Worm (Caenorhabditis elegans) whole organism, young adult: ENCODE measurements around the gene ZK1067.3.

Experiments
- C06A6.2 ChIP-seq: fragments of 200-800 bp; sonication (Bioruptor generic); conservative IDR thresholded peaks from 2 replicates; pipeline ENCODE4 v1.3.6; 2022; ENCODE audit warnings: missing genetic modification characterization, missing compliant biosample characterization
- F33H1.4 ChIP-seq: fragments of 200-800 bp; sonication (Bioruptor generic); IDR thresholded peaks from 2 replicates; pipeline ENCODE4 v1.3.6; 2022; ENCODE audit warnings: missing genetic modification reagents, missing genetic modification characterization, missing compliant biosample characterization
- F49E8.2 ChIP-seq: sonication (generic microtip); optimal IDR thresholded peaks from 3 replicates; lab custom pipeline; 2017; ENCODE audit warnings: missing genetic modification characterization, mild to moderate bottlenecking, missing compliant biosample characterization, antibody characterized with exemption, moderate library complexity; ENCODE audit not compliant: insufficient read depth
- F55B11.4 ChIP-seq: sonication (generic microtip); optimal IDR thresholded peaks from 2 replicates; lab custom pipeline; 2016; ENCODE audit warnings: missing compliant biosample characterization, missing genetic modification characterization, borderline replicate concordance; ENCODE audit not compliant: insufficient read depth
- Y67H2A.10 ChIP-seq: fragments of 200-800 bp; sonication (Bioruptor generic); conservative IDR thresholded peaks from 2 replicates; pipeline ENCODE4 v1.3.6; 2022; ENCODE audit warnings: missing genetic modification reagents, missing genetic modification characterization, missing compliant biosample characterization
- aptf-2 ChIP-seq: fragments of 200-800 bp; sonication (Bioruptor generic); conservative IDR thresholded peaks from 2 replicates; pipeline ENCODE4 v1.3.6; 2022; ENCODE audit warnings: missing genetic modification reagents, missing genetic modification characterization, missing compliant biosample characterization
- attf-3 ChIP-seq: fragments of 200-800 bp; sonication (Bioruptor generic); conservative IDR thresholded peaks from 2 replicates; pipeline ENCODE4 v1.3.6; 2022; ENCODE audit warnings: missing genetic modification reagents, missing genetic modification characterization, missing compliant biosample characterization
- attf-6 ChIP-seq: fragments of 200-800 bp; sonication (Bioruptor generic); IDR thresholded peaks from 2 replicates; pipeline ENCODE4 v1.3.6; 2022; ENCODE audit warnings: missing genetic modification reagents, missing genetic modification characterization, missing compliant biosample characterization
- cebp-1 ChIP-seq, 2 experiments: fragments of 200-800 bp in 1 of 2; sonication (Bioruptor generic) in 1 of 2; sonication (generic microtip) in 1 of 2; IDR thresholded peaks in 1 of 2; optimal IDR thresholded peaks in 1 of 2; 2 replicates each; pipeline versions ENCODE4 v1.3.6 to Lab custom; 2017 to 2022; ENCODE audit warnings: missing compliant biosample characterization in 2 of 2, missing genetic modification characterization in 2 of 2, mild to moderate bottlenecking in 1 of 2, missing genetic modification reagents in 1 of 2, moderate library complexity in 1 of 2
- ceh-40 ChIP-seq: fragments of 200-800 bp; sonication (Bioruptor generic); IDR thresholded peaks from 2 replicates; pipeline ENCODE4 v1.3.6; 2022; ENCODE audit warnings: missing genetic modification characterization, missing compliant biosample characterization
- chd-7 ChIP-seq: sonication (generic microtip); optimal IDR thresholded peaks from 2 replicates; lab custom pipeline; 2016; ENCODE audit warnings: mild to moderate bottlenecking, missing genetic modification characterization, moderate library complexity, missing compliant biosample characterization
- dpl-1 ChIP-seq: fragments of 150-350 bp; optimal IDR thresholded peaks from 2 replicates; lab custom pipeline; 2014; ENCODE audit warnings: missing biosample characterization, missing genetic modification reagents, missing genetic modification characterization
- egl-18 ChIP-seq: fragments of 200-800 bp; sonication (Bioruptor generic); IDR thresholded peaks from 2 replicates; pipeline ENCODE4 v1.3.6; 2022; ENCODE audit warnings: missing genetic modification reagents, missing genetic modification characterization, missing compliant biosample characterization
- egrh-3 ChIP-seq: fragments of 200-800 bp; sonication (Bioruptor generic); IDR thresholded peaks from 2 replicates; pipeline ENCODE4 v1.3.6; 2022; ENCODE audit warnings: missing genetic modification reagents, missing genetic modification characterization, missing compliant biosample characterization
- fkh-3 ChIP-seq: sonication (generic microtip); optimal IDR thresholded peaks from 2 replicates; lab custom pipeline; 2016; ENCODE audit warnings: mild to moderate bottlenecking, missing genetic modification characterization, missing compliant biosample characterization
- gei-17 ChIP-seq: fragments of 200-800 bp; sonication (Bioruptor generic); optimal IDR thresholded peaks from 2 replicates; lab custom pipeline; 2018; ENCODE audit warnings: mild to moderate bottlenecking, missing genetic modification characterization, missing compliant biosample characterization
- hmg-1.2 ChIP-seq: fragments of 200-800 bp; sonication (Bioruptor generic); IDR thresholded peaks from 2 replicates; pipeline ENCODE4 v1.3.6; 2022; ENCODE audit warnings: missing genetic modification reagents, missing genetic modification characterization, missing compliant biosample characterization
- hsf-1 ChIP-seq: fragments of 200-800 bp; sonication (Bioruptor generic); IDR thresholded peaks from 2 replicates; pipeline ENCODE4 v1.3.6; 2022; ENCODE audit warnings: missing genetic modification reagents, missing genetic modification characterization, missing compliant biosample characterization
- let-607 ChIP-seq, 2 experiments: fragments of 200-800 bp in 1 of 2; sonication (Bioruptor generic) in 1 of 2; sonication (generic microtip) in 1 of 2; optimal IDR thresholded peaks; 2 replicates each; lab custom pipeline; 2016 to 2018; ENCODE audit warnings: mild to moderate bottlenecking in 2 of 2, missing compliant biosample characterization in 2 of 2, missing genetic modification characterization in 2 of 2, moderate library complexity in 2 of 2, missing genotype in 1 of 2
- lin-35 ChIP-seq, 3 experiments: fragments of 150-350 bp in 2 of 3; sonication (generic microtip) in 1 of 3; optimal IDR thresholded peaks; 2 replicates each; lab custom pipeline; 2014 to 2018; ENCODE audit warnings: missing biosample characterization in 3 of 3, missing genetic modification characterization in 3 of 3, missing genetic modification reagents in 3 of 3
- madf-6 ChIP-seq: fragments of 200-800 bp; sonication (Bioruptor generic); IDR thresholded peaks from 2 replicates; pipeline ENCODE4 v1.3.6; 2022; ENCODE audit warnings: missing genetic modification reagents, missing genetic modification characterization, missing compliant biosample characterization
- madf-8 ChIP-seq: fragments of 200-800 bp; sonication (Bioruptor generic); conservative IDR thresholded peaks from 2 replicates; pipeline ENCODE4 v1.3.6; 2022; ENCODE audit warnings: missing genetic modification reagents, missing genetic modification characterization, missing compliant biosample characterization
- mes-4 ChIP-seq: sonication (generic microtip); optimal IDR thresholded peaks from 2 replicates; lab custom pipeline; 2016; ENCODE audit warnings: missing genotype, missing genetic modification characterization, missing compliant biosample characterization
- nfya-1 ChIP-seq: sonication (generic microtip); optimal IDR thresholded peaks from 2 replicates; lab custom pipeline; 2017; ENCODE audit warnings: antibody characterized with exemption, missing compliant biosample characterization, missing genetic modification characterization, borderline replicate concordance; ENCODE audit not compliant: insufficient read depth
- nfyb-1 ChIP-seq: fragments of 200-800 bp; sonication (Bioruptor generic); IDR thresholded peaks from 2 replicates; pipeline ENCODE4 v1.3.6; 2022; ENCODE audit warnings: missing genetic modification reagents, missing genetic modification characterization, missing compliant biosample characterization
- nhr-80 ChIP-seq: sonication (generic microtip); optimal IDR thresholded peaks from 2 replicates; lab custom pipeline; 2016; ENCODE audit warnings: missing genetic modification characterization, missing compliant biosample characterization
- rec-8 ChIP-seq, 2 experiments: sonication (generic microtip); optimal IDR thresholded peaks; 2 replicates each; lab custom pipeline; 2016; ENCODE audit warnings: mild to moderate bottlenecking in 2 of 2, missing genetic modification characterization in 2 of 2, missing genetic modification reagents in 2 of 2, missing genotype in 2 of 2, missing biosample characterization in 1 of 2, missing compliant biosample characterization in 1 of 2, moderate library complexity in 1 of 2
- sea-2 ChIP-seq: fragments of 200-800 bp; sonication (Bioruptor generic); IDR thresholded peaks from 2 replicates; pipeline ENCODE4 v1.3.6; 2022; ENCODE audit warnings: missing genetic modification characterization, missing compliant biosample characterization
- snpc-1.1 ChIP-seq: sonication (generic microtip); optimal IDR thresholded peaks from 2 replicates; lab custom pipeline; 2017; ENCODE audit warnings: missing genetic modification characterization, mild to moderate bottlenecking, missing compliant biosample characterization, antibody characterized with exemption, moderate library complexity, missing genotype, missing genetic modification reagents; ENCODE audit not compliant: insufficient read depth
- snpc-4 ChIP-seq, 5 experiments: fragments of 150-350 bp in 1 of 5; sonication (generic microtip) in 4 of 5; optimal IDR thresholded peaks; 2 replicates each; lab custom pipeline; 2014 to 2018; ENCODE audit warnings: missing genetic modification characterization in 5 of 5, missing biosample characterization in 3 of 5, antibody characterized with exemption in 2 of 5, mild to moderate bottlenecking in 2 of 5, missing compliant biosample characterization in 2 of 5, missing genotype in 2 of 5, moderate library complexity in 2 of 5, missing genetic modification reagents in 1 of 5
- tbp1 ChIP-seq: fragments of 200-800 bp; sonication (Bioruptor generic); optimal IDR thresholded peaks from 2 replicates; lab custom pipeline; 2018; ENCODE audit warnings: mild to moderate bottlenecking, missing genetic modification characterization, missing compliant biosample characterization
- zfh-2 ChIP-seq: fragments of 200-800 bp; sonication (Bioruptor generic); conservative IDR thresholded peaks from 2 replicates; pipeline ENCODE4 v1.3.6; 2022; ENCODE audit warnings: missing genetic modification reagents, missing genetic modification characterization, missing compliant biosample characterization
- ztf-18 ChIP-seq: sonication (generic microtip); optimal IDR thresholded peaks from 2 replicates; lab custom pipeline; 2016; ENCODE audit warnings: missing genotype, mild to moderate bottlenecking, missing genetic modification characterization, missing compliant biosample characterization
- ztf-28 ChIP-seq: fragments of 200-800 bp; sonication (Bioruptor generic); IDR thresholded peaks from 2 replicates; pipeline ENCODE4 v1.3.6; 2022; ENCODE audit warnings: missing genetic modification reagents, missing genetic modification characterization, missing compliant biosample characterization

Gene ZK1067.3

DNA sequence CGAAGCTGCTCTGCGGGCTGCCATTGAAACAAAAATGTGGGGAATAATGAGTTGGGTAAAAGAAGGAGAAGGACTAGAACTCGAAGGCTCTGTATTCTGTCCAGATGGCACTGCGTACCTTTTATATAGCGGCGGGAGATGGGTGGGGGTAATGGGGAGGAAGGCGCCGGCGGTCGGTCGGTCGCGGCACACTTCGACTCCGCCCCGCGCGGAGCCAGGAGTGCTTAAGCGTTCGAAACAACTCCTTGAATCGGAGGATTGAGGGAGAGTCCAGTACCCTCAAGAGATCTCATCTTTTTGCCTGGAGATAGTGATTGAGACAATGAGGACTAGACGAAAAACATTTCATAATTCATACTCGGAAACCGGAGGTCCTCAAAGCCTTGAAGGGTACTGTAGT is 4.1 kb downstream of the ZK1067.3 start, which contains the start of gene abu-14:
Gene abu-14 (minus strand): TSS at position 81 of the 400 bp plus-strand sequence.
- no peak for TF ChIP-seq ztf-18 (tag; lab: Kevin White, UChicago)
- TF ChIP-seq F55B11.4 (tag; lab: Kevin White, UChicago): no peak
- no peak for TF ChIP-seq let-607 (tag; optimal IDR thresholded peaks at IDR 0.05; lab: Kevin White, UChicago)
- TF ChIP-seq zfh-2: peak; percentile 89
- TF ChIP-seq egrh-3 (GFP tag; lab: Robert Waterston, UW): peak; percentile 54; the same call in 1 of the 2 replicates
- TF ChIP-seq mes-4 (tag; lab: Kevin White, UChicago): no peak

DNA sequence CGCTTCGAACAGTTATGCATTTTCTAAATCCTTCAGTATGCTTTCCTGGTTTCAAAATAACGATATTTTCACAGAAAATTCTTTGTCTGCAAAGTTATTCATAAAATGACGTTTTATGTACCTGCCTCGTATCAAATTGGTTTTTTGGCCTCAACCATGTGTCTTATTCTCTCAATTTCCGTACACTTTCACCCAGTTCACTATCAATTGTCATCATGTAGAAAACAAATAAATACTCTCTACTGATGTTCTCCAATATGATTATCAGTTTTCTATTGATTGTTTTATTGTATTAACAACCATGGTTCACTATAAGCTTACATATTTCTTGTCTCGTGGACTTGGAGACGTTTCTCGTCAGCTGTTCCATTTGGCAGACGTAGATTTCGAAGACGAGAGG is 8.2 kb downstream of the ZK1067.3 start, which contains the start of gene gst-13:
Gene gst-13 (plus strand): TSS at position 218 of the 400 bp plus-strand sequence.
- TF ChIP-seq fkh-3 (no peak), nhr-80 (peak; percentile 84)

DNA sequence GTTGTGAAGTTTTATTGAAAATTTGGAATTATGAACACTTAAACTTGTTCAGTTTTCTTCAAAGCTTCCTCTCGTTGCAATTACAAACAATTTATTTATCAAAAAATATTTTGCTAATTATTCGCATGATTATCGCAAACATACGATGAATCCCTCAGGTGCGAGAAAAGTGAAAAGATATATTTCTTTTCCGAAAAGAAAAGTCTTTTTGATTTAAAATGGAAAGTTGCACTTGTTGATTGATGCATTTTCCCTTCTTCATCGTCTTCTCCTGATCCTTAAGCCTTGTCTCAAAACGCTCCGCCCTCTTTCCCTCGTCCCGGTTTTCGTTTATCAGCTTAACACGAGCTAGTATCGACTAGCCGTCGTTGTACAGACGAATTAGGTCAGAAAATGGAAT is 9.4 kb downstream of the ZK1067.3 start:
- TF ChIP-seq madf-8 (GFP tag; lab: Robert Waterston, UW) (no peak), lin-35 (GFP tag; optimal IDR thresholded peaks at IDR 0.05; lab: Kevin White, UChicago) (no peak), ztf-28 (GFP tag; lab: Robert Waterston, UW) (no peak), fkh-3 (no peak), sea-2 (GFP tag; lab: Robert Waterston, UW) (no peak), ceh-40 (GFP tag; lab: Robert Waterston, UW) (no peak)

DNA sequence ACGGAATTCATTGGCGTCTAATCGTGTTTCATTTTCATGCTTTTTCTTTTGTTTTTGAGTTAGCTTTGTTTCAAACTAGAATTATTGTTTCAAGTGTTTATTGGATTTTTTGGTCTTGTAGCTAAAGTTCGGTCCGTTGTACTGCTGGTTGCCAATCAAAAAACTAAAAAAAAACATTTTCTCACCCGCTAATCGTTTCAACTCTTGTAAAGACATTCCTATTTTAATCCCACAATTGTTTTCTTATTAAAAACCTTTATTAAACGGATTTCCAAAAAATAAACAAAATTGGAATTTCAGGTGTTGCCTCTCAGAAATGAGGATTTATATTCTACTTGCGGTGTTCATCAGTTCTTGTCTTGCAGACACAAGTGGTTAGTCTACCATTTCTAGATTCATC is 9.9 kb downstream of the ZK1067.3 start, which contains the start of gene T26C5.2:
Gene T26C5.2 (plus strand): TSS at position 301 of the 400 bp plus-strand sequence.
- TF ChIP-seq tbp1 (no peak), F49E8.2 (tag; lab: Kevin White, UChicago) (no peak), attf-6 (GFP tag; lab: Robert Waterston, UW) (no peak), dpl-1 (GFP tag; lab: Kevin White, UChicago) (no peak), madf-6 (GFP tag; lab: Robert Waterston, UW) (no peak), gei-17 (no peak), Y67H2A.10 (GFP tag; lab: Robert Waterston, UW) (no peak), chd-7 (tag; lab: Kevin White, UChicago) (no peak), nfya-1 (tag; lab: Kevin White, UChicago) (no peak), snpc-1.1 (tag; lab: Kevin White, UChicago) (no peak), cebp-1 (GFP tag; IDR thresholded peaks at IDR 0.05; lab: Robert Waterston, UW) (no peak), cebp-1 (tag; optimal IDR thresholded peaks at IDR 0.05; lab: Kevin White, UChicago) (no peak), attf-3 (GFP tag; lab: Robert Waterston, UW) (no peak), F33H1.4 (GFP tag; lab: Robert Waterston, UW) (no peak), fkh-3 (no peak), mes-4 (tag; lab: Kevin White, UChicago) (no peak), C06A6.2 (GFP tag; lab: Robert Waterston, UW) (no peak), hsf-1 (GFP tag; lab: Robert Waterston, UW) (no peak), hmg-1.2 (no peak), egl-18 (GFP tag; lab: Robert Waterston, UW) (no peak)

DNA sequence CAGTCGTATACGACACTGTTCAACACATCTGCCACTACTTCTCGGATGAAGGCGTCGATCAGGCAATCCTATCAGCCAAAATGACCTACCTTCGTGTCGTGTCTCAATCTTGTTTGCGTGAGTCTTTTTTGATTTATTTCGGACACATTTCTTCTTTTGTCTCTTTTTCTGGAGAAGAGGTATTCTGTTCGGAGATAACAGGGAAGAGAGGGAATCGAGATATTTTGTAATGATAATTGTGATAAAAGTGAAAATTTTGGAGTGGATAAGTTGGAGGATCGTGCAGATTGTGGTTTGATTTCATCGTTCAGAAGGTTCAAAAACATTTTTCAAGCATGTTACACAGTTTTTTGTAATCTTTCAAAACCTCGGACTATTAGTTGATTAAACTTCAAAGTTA is 10.7 kb downstream of the ZK1067.3 start:
- TF ChIP-seq fkh-3 (no peak), aptf-2 (GFP tag; lab: Robert Waterston, UW) (no peak), Y67H2A.10 (GFP tag; lab: Robert Waterston, UW) (no peak), nfyb-1 (GFP tag; lab: Robert Waterston, UW) (no peak), dpl-1 (GFP tag; lab: Kevin White, UChicago) (no peak), F49E8.2 (tag; lab: Kevin White, UChicago) (no peak), tbp1 (no peak), C06A6.2 (GFP tag; lab: Robert Waterston, UW) (no peak), rec-8 (tag; optimal IDR thresholded peaks at IDR 0.05; lab: Kevin White, UChicago) (no peak), snpc-4 (GFP tag; optimal IDR thresholded peaks at IDR 0.05; lab: Kevin White, UChicago) (no peak), snpc-4 (tag; optimal IDR thresholded peaks at IDR 0.05; lab: Kevin White, UChicago) (no peak)
